Fruit fly (Drosophila melanogaster) whole organism, embryonic: Measurements from ENCODE around the gene Muc91C.

Source experiments
- CG10565 ChIP-seq: fragments of 200-800 bp; sonication (Bioruptor generic); optimal IDR thresholded peaks from 3 replicates; lab custom pipeline; 2016; ENCODE audit warnings: missing biosample characterization, mild to moderate bottlenecking, missing genetic modification characterization
- CG11247 ChIP-seq: fragments of 200-800 bp; sonication (Bioruptor generic); IDR thresholded peaks from 2 replicates; pipeline ENCODE4 v1.3.6; 2022; ENCODE audit warnings: missing biosample characterization, missing genetic modification characterization
- CG12391 ChIP-seq: fragments of 200-800 bp; sonication (Bioruptor generic); optimal IDR thresholded peaks from 3 replicates; lab custom pipeline; 2018; ENCODE audit warnings: missing biosample characterization, mild to moderate bottlenecking, missing genetic modification characterization, moderate library complexity
- CG12744 ChIP-seq: fragments of 200-800 bp; sonication (Bioruptor generic); optimal IDR thresholded peaks from 2 replicates; lab custom pipeline; 2016; ENCODE audit warnings: missing biosample characterization, missing genetic modification characterization
- CG16815 ChIP-seq: fragments of 200-800 bp; sonication (Bioruptor generic); optimal IDR thresholded peaks from 3 replicates; lab custom pipeline; 2017; ENCODE audit warnings: missing biosample characterization, mild to moderate bottlenecking, missing genetic modification characterization
- CG17912 ChIP-seq: fragments of 200-800 bp; sonication (Bioruptor generic); optimal IDR thresholded peaks from 2 replicates; lab custom pipeline; 2018; ENCODE audit warnings: missing biosample characterization, mild to moderate bottlenecking, missing genetic modification characterization
- CG1832 ChIP-seq: fragments of 200-800 bp; sonication (Bioruptor generic); optimal IDR thresholded peaks from 2 replicates; lab custom pipeline; 2017; ENCODE audit warnings: missing biosample characterization, mild to moderate bottlenecking, missing genetic modification characterization, inconsistent platforms
- CG2116 ChIP-seq: fragments of 200-800 bp; sonication (Bioruptor generic); optimal IDR thresholded peaks from 3 replicates; lab custom pipeline; 2018; ENCODE audit warnings: missing biosample characterization, mild to moderate bottlenecking, missing genetic modification characterization
- CG2120 ChIP-seq: fragments of 200-800 bp; sonication (Bioruptor generic); optimal IDR thresholded peaks from 3 replicates; lab custom pipeline; 2016; ENCODE audit warnings: missing biosample characterization, missing genetic modification characterization
- CG2199 ChIP-seq: fragments of 200-800 bp; sonication (Bioruptor generic); IDR thresholded peaks from 3 replicates; pipeline ENCODE4 v1.3.6; 2022; ENCODE audit warnings: missing biosample characterization, missing genetic modification characterization
- CG31388 ChIP-seq: fragments of 200-800 bp; sonication (Bioruptor generic); optimal IDR thresholded peaks from 2 replicates; lab custom pipeline; 2016; ENCODE audit warnings: missing biosample characterization, missing genetic modification characterization
- CG4282 ChIP-seq: fragments of 200-800 bp; sonication (Bioruptor generic); optimal IDR thresholded peaks from 2 replicates; lab custom pipeline; 2016; ENCODE audit warnings: missing biosample characterization, missing genetic modification characterization
- CG4404 ChIP-seq: fragments of 200-800 bp; sonication (Bioruptor generic); IDR thresholded peaks from 2 replicates; pipeline ENCODE4 v1.3.6; 2022; ENCODE audit warnings: missing biosample characterization, missing genetic modification characterization
- CG6654 ChIP-seq: fragments of 200-800 bp; sonication (Bioruptor generic); optimal IDR thresholded peaks from 2 replicates; lab custom pipeline; 2017; ENCODE audit warnings: missing biosample characterization, mild to moderate bottlenecking, missing genetic modification characterization
- CG8944 ChIP-seq: fragments of 200-800 bp; sonication (Bioruptor generic); optimal IDR thresholded peaks from 3 replicates; lab custom pipeline; 2016; ENCODE audit warnings: missing biosample characterization, missing genetic modification characterization
- CG9437 ChIP-seq: fragments of 200-800 bp; sonication (Bioruptor generic); optimal IDR thresholded peaks from 2 replicates; lab custom pipeline; 2018; ENCODE audit warnings: missing biosample characterization, mild to moderate bottlenecking, missing genetic modification characterization
- Dip3 ChIP-seq: fragments of 200-800 bp; sonication (Bioruptor generic); optimal IDR thresholded peaks from 3 replicates; lab custom pipeline; 2016; ENCODE audit warnings: missing biosample characterization, missing genetic modification characterization
- Drgx ChIP-seq: fragments of 200-800 bp; sonication (Bioruptor generic); IDR thresholded peaks from 2 replicates; pipeline ENCODE4 v1.3.6; 2022; ENCODE audit warnings: missing biosample characterization, missing genetic modification characterization
- HLH3B ChIP-seq: fragments of 200-800 bp; sonication (Bioruptor generic); IDR thresholded peaks from 2 replicates; pipeline ENCODE4 v1.3.6; 2022; ENCODE audit warnings: missing biosample characterization, missing genetic modification characterization
- Med ChIP-seq: fragments of 200-800 bp; sonication (Bioruptor generic); peaks from one replicate; lab custom pipeline; 2016; ENCODE audit warnings: missing biosample characterization, missing genetic modification characterization, mild to moderate bottlenecking, inconsistent platforms, moderate library complexity
- Neu2 ChIP-seq: fragments of 200-800 bp; sonication (Bioruptor generic); optimal IDR thresholded peaks from 3 replicates; lab custom pipeline; 2016; ENCODE audit warnings: missing biosample characterization, missing genetic modification characterization, borderline replicate concordance
- NfI ChIP-seq: fragments of 200-800 bp; sonication (Bioruptor generic); optimal IDR thresholded peaks from 3 replicates; lab custom pipeline; 2018; ENCODE audit warnings: missing biosample characterization, mild to moderate bottlenecking, missing genetic modification characterization, moderate library complexity
- Sry-δ ChIP-seq: fragments of 200-800 bp; sonication (Bioruptor generic); optimal IDR thresholded peaks from 2 replicates; lab custom pipeline; 2016; ENCODE audit warnings: missing biosample characterization, missing genetic modification characterization
- ab ChIP-seq: fragments of 200-800 bp; sonication (Bioruptor generic); optimal IDR thresholded peaks from 2 replicates; lab custom pipeline; 2016; ENCODE audit warnings: missing biosample characterization, missing genetic modification characterization
- aop ChIP-seq: fragments of 200-800 bp; sonication (Bioruptor generic); IDR thresholded peaks from 2 replicates; pipeline ENCODE4 v1.3.6; 2022; ENCODE audit warnings: missing biosample characterization, missing genetic modification characterization
- bcd ChIP-seq: fragments of 200-800 bp; sonication (Bioruptor generic); optimal IDR thresholded peaks from 2 replicates; lab custom pipeline; 2017; ENCODE audit warnings: missing biosample characterization, mild to moderate bottlenecking, missing genetic modification characterization
- caup ChIP-seq: fragments of 200-800 bp; sonication (Bioruptor generic); optimal IDR thresholded peaks from 3 replicates; lab custom pipeline; 2017; ENCODE audit warnings: missing biosample characterization, mild to moderate bottlenecking, missing genetic modification characterization, moderate library complexity; ENCODE audit not compliant: severe bottlenecking
- chn ChIP-seq: fragments of 200-800 bp; sonication (Bioruptor generic); optimal IDR thresholded peaks from 2 replicates; lab custom pipeline; 2016; ENCODE audit warnings: missing biosample characterization, missing genetic modification characterization
- crc ChIP-seq: fragments of 200-800 bp; sonication (Bioruptor generic); optimal IDR thresholded peaks from 2 replicates; lab custom pipeline; 2016; ENCODE audit warnings: missing biosample characterization, missing genetic modification characterization
- dimm ChIP-seq: fragments of 200-800 bp; sonication (Bioruptor generic); IDR thresholded peaks from 2 replicates; pipeline ENCODE4 v1.3.6; 2022; ENCODE audit warnings: missing biosample characterization, missing genetic modification characterization
- fd3F ChIP-seq: fragments of 200-800 bp; sonication (Bioruptor generic); optimal IDR thresholded peaks from 2 replicates; lab custom pipeline; 2018; ENCODE audit warnings: missing biosample characterization, mild to moderate bottlenecking, missing genetic modification characterization, moderate library complexity
- fd96Cb ChIP-seq: fragments of 200-800 bp; sonication (Bioruptor generic); optimal IDR thresholded peaks from 2 replicates; lab custom pipeline; 2018; ENCODE audit warnings: missing biosample characterization, mild to moderate bottlenecking, missing genetic modification characterization, moderate library complexity
- grn ChIP-seq: fragments of 200-800 bp; sonication (Bioruptor generic); optimal IDR thresholded peaks from 3 replicates; lab custom pipeline; 2017; ENCODE audit warnings: missing biosample characterization, missing genetic modification characterization
- jumu ChIP-seq: fragments of 200-800 bp; sonication (Bioruptor generic); optimal IDR thresholded peaks from 3 replicates; lab custom pipeline; 2016; ENCODE audit warnings: missing biosample characterization, missing genetic modification characterization
- mirr ChIP-seq: fragments of 200-800 bp; sonication (Bioruptor generic); optimal IDR thresholded peaks from 3 replicates; lab custom pipeline; 2018; ENCODE audit warnings: missing biosample characterization, mild to moderate bottlenecking, missing genetic modification characterization
- nau ChIP-seq: fragments of 200-800 bp; sonication (Bioruptor generic); optimal IDR thresholded peaks from 3 replicates; lab custom pipeline; 2017; ENCODE audit warnings: missing biosample characterization, mild to moderate bottlenecking, missing genetic modification characterization, missing genetic modification reagents
- nmo ChIP-seq: fragments of 200-800 bp; sonication (Bioruptor generic); optimal IDR thresholded peaks from 2 replicates; lab custom pipeline; 2018; ENCODE audit warnings: missing biosample characterization, mild to moderate bottlenecking, missing genetic modification characterization, moderate library complexity
- odd ChIP-seq: fragments of 200-800 bp; sonication (Bioruptor generic); optimal IDR thresholded peaks from 2 replicates; lab custom pipeline; 2017; ENCODE audit warnings: missing biosample characterization, mild to moderate bottlenecking, missing genetic modification characterization
- pan ChIP-seq, 4 experiments: fragments of >200 bp in 3 of 4; fragments of 200-800 bp in 1 of 4; sonication (Bioruptor generic) in 1 of 4; optimal IDR thresholded peaks in 3 of 4; IDR thresholded peaks in 1 of 4; 2 replicates each; pipeline versions ENCODE4 v1.3.6 to Lab custom; 2017 to 2022; ENCODE audit warnings: missing biosample characterization in 2 of 4, missing genetic modification characterization in 2 of 4, mixed read lengths in 1 of 4
- prd ChIP-seq, 3 experiments: fragments of >200 bp in 2 of 3; fragments of 200-800 bp in 1 of 3; sonication (Bioruptor generic) in 1 of 3; optimal IDR thresholded peaks in 2 of 3; IDR thresholded peaks in 1 of 3; 2 replicates in 2 of 3; 3 replicates in 1 of 3; pipeline versions ENCODE4 v1.3.6 to Lab custom; 2017 to 2022; ENCODE audit warnings: missing biosample characterization in 1 of 3, missing genetic modification characterization in 1 of 3
- sc ChIP-seq, 3 experiments: fragments of >200 bp in 2 of 3; fragments of 200-800 bp in 1 of 3; sonication (Bioruptor generic) in 1 of 3; optimal IDR thresholded peaks; 2 replicates in 2 of 3; 3 replicates in 1 of 3; lab custom pipeline; 2017; ENCODE audit warnings: mild to moderate bottlenecking in 1 of 3, missing biosample characterization in 1 of 3, missing genetic modification characterization in 1 of 3, missing genetic modification reagents in 1 of 3
- sens-2 ChIP-seq: fragments of 200-800 bp; sonication (Bioruptor generic); IDR thresholded peaks from 2 replicates; pipeline ENCODE4 v1.3.6; 2022; ENCODE audit warnings: missing biosample characterization, missing genetic modification characterization
- sr ChIP-seq: fragments of 200-800 bp; sonication (Bioruptor generic); IDR thresholded peaks from 3 replicates; pipeline ENCODE4 v1.3.6; 2022; ENCODE audit warnings: missing biosample characterization, missing genetic modification characterization
- tin ChIP-seq: fragments of 200-800 bp; sonication (Bioruptor generic); optimal IDR thresholded peaks from 3 replicates; lab custom pipeline; 2016; ENCODE audit warnings: missing biosample characterization, missing genetic modification characterization
- twi ChIP-seq: fragments of 200-800 bp; optimal IDR thresholded peaks from 2 replicates; lab custom pipeline; 2019; ENCODE audit warnings: missing biosample characterization, mild to moderate bottlenecking, missing genetic modification characterization, moderate library complexity
- unpg ChIP-seq: fragments of 200-800 bp; sonication (Bioruptor generic); optimal IDR thresholded peaks from 3 replicates; lab custom pipeline; 2018; ENCODE audit warnings: missing biosample characterization, mild to moderate bottlenecking, missing genetic modification characterization, moderate library complexity
- wdn ChIP-seq: fragments of 200-800 bp; sonication (Bioruptor generic); IDR thresholded peaks from 2 replicates; pipeline ENCODE4 v1.3.6; 2022; ENCODE audit warnings: missing biosample characterization, missing genetic modification characterization

Muc91C gene

dm6 chr3R:18739978-18740954 lies 47.7 kb upstream of the Muc91C start (continued):
- TF ChIP-seq CG12744 (GFP tag; lab: Kevin White, UChicago) = no peak
- no peak for TF ChIP-seq CG16815
- TF ChIP-seq CG4404 (GFP tag; lab: Robert Waterston, UW) = no peak
- TF ChIP-seq CG10565 (GFP tag; lab: Kevin White, UChicago) = no peak
- no peak for TF ChIP-seq pan (optimal IDR thresholded peaks at IDR 0.05; lab: Kevin White, UChicago)
- TF ChIP-seq pan (GFP tag; optimal IDR thresholded peaks at IDR 0.05 in 1 of 2, IDR thresholded peaks at IDR 0.05 in 1 of 2) = no peak
- peak; percentile 35 for TF ChIP-seq grn (GFP tag; lab: Kevin White, UChicago)
- no peak for TF ChIP-seq sc (optimal IDR thresholded peaks at IDR 0.05; lab: Kevin White, UChicago)
- TF ChIP-seq sc (GFP tag; optimal IDR thresholded peaks at IDR 0.05; lab: Kevin White, UChicago) = no peak
- TF ChIP-seq crc (GFP tag; lab: Kevin White, UChicago) = no peak
- no peak for TF ChIP-seq twi (tag; lab: Kevin White, UChicago)
- TF ChIP-seq ab (GFP tag; lab: Kevin White, UChicago) = no peak
- TF ChIP-seq fd96Cb (tag; lab: Kevin White, UChicago) = no peak
- no peak for TF ChIP-seq CG12391 (tag; lab: Kevin White, UChicago)
- no peak for TF ChIP-seq aop (GFP tag; lab: Robert Waterston, UW)
- no peak for TF ChIP-seq CG2116 (GFP tag; lab: Kevin White, UChicago)
- no peak for TF ChIP-seq Dip3
- no peak for TF ChIP-seq nmo
- TF ChIP-seq nau (GFP tag; lab: Kevin White, UChicago) = no peak
- no peak for TF ChIP-seq CG8944 (GFP tag; lab: Kevin White, UChicago)
- TF ChIP-seq CG11247 (GFP tag; lab: Robert Waterston, UW) = 0 out of 2 replicates have a peak, but pooled peaks have one; percentile 15
- TF ChIP-seq jumu (GFP tag; lab: Kevin White, UChicago) = no peak
- no peak for TF ChIP-seq tin (GFP tag; lab: Kevin White, UChicago)
- TF ChIP-seq CG9437 (GFP tag; lab: Kevin White, UChicago) = no peak
- peak; percentile 11 for TF ChIP-seq Sry-δ
- no peak for TF ChIP-seq CG6654 (GFP tag; lab: Kevin White, UChicago)
- TF ChIP-seq wdn = 0 out of 2 replicates have a peak, but pooled peaks have one; percentile 28
- TF ChIP-seq Neu2 (GFP tag; lab: Kevin White, UChicago) = no peak
- peak; percentile 83 for TF ChIP-seq Med (GFP tag; lab: Kevin White, UChicago)
- no peak for TF ChIP-seq CG17912 (GFP tag; lab: Kevin White, UChicago)
- TF ChIP-seq sr (GFP tag; lab: Robert Waterston, UW) = peak; percentile 62
- peak; percentile 17 for TF ChIP-seq CG2120 (GFP tag; lab: Kevin White, UChicago)
- no peak for TF ChIP-seq CG31388 (GFP tag; lab: Kevin White, UChicago)
- no peak for TF ChIP-seq sens-2 (GFP tag; lab: Robert Waterston, UW)
- no peak for TF ChIP-seq unpg (GFP tag; lab: Kevin White, UChicago)
- no peak for TF ChIP-seq CG4282 (GFP tag; lab: Kevin White, UChicago)
- no peak for TF ChIP-seq mirr (GFP tag; lab: Kevin White, UChicago)
- TF ChIP-seq Drgx (GFP tag; lab: Robert Waterston, UW) = no peak
- TF ChIP-seq HLH3B (GFP tag; lab: Robert Waterston, UW) = no peak
- no peak for TF ChIP-seq prd (optimal IDR thresholded peaks at IDR 0.05; lab: Kevin White, UChicago)
- TF ChIP-seq prd (GFP tag; IDR thresholded peaks at IDR 0.05; lab: Robert Waterston, UW) = no peak
- TF ChIP-seq CG1832 = no peak
- TF ChIP-seq fd3F = no peak
- no peak for TF ChIP-seq NfI (GFP tag; lab: Kevin White, UChicago)
- peak; percentile 8 for TF ChIP-seq bcd (GFP tag; lab: Kevin White, UChicago)
- TF ChIP-seq CG2199 = no peak
- no peak for TF ChIP-seq dimm (GFP tag; lab: Robert Waterston, UW)
- TF ChIP-seq odd (GFP tag; lab: Kevin White, UChicago) = no peak
- TF ChIP-seq caup (GFP tag; lab: Kevin White, UChicago) = peak; percentile 38
- TF ChIP-seq chn (GFP tag; lab: Kevin White, UChicago) = no peak
